Worm (Caenorhabditis elegans) whole organism, mixed stage, embryonic: ENCODE measurements around the gene C38H2.2.

Source experiments
- M03D4.4 ChIP-seq: sonication (generic microtip); optimal IDR thresholded peaks from 2 replicates; lab custom pipeline; 2017; ENCODE audit warnings: mild to moderate bottlenecking, missing genetic modification characterization, missing compliant biosample characterization
- bed-3 ChIP-seq: fragments of 200-800 bp; sonication (Bioruptor generic); optimal IDR thresholded peaks from 3 replicates; lab custom pipeline; 2018; ENCODE audit warnings: mild to moderate bottlenecking, missing genetic modification characterization, moderate library complexity, missing compliant biosample characterization
- blmp-1 ChIP-seq: fragments of 150-350 bp; optimal IDR thresholded peaks from 2 replicates; lab custom pipeline; 2014; ENCODE audit warnings: missing biosample characterization, missing genetic modification characterization
- ceh-39 ChIP-seq: fragments of 150-350 bp; optimal IDR thresholded peaks from 2 replicates; lab custom pipeline; 2014; ENCODE audit warnings: missing biosample characterization, missing genetic modification characterization
- ceh-43 ChIP-seq: fragments of 200-800 bp; sonication (Bioruptor generic); optimal IDR thresholded peaks from 2 replicates; lab custom pipeline; 2018; ENCODE audit warnings: mild to moderate bottlenecking, missing genetic modification characterization, moderate library complexity, missing compliant biosample characterization
- ces-1 ChIP-seq: fragments of 150-350 bp; optimal IDR thresholded peaks from 2 replicates; lab custom pipeline; 2014; ENCODE audit warnings: missing biosample characterization, missing genetic modification reagents, missing genetic modification characterization
- cnd-1 ChIP-seq: fragments of 200-800 bp; sonication (Bioruptor generic); optimal IDR thresholded peaks from 2 replicates; lab custom pipeline; 2018; ENCODE audit warnings: mild to moderate bottlenecking, missing genetic modification characterization, missing compliant biosample characterization
- drap-1 ChIP-seq: fragments of 200-800 bp; sonication (Bioruptor generic); optimal IDR thresholded peaks from 3 replicates; lab custom pipeline; 2018; ENCODE audit warnings: mild to moderate bottlenecking, missing genetic modification characterization, missing compliant biosample characterization
- elt-1 ChIP-seq: sonication (generic microtip); optimal IDR thresholded peaks from 2 replicates; lab custom pipeline; 2017; ENCODE audit warnings: missing genetic modification characterization, mild to moderate bottlenecking, missing compliant biosample characterization, antibody characterized with exemption, moderate library complexity, borderline replicate concordance; ENCODE audit not compliant: insufficient read depth
- elt-3 ChIP-seq: fragments of 150-350 bp; optimal IDR thresholded peaks from 2 replicates; lab custom pipeline; 2014; ENCODE audit warnings: missing biosample characterization, missing genetic modification characterization
- ham-2 ChIP-seq: fragments of 200-800 bp; sonication (Bioruptor generic); optimal IDR thresholded peaks from 2 replicates; lab custom pipeline; 2018; ENCODE audit warnings: mild to moderate bottlenecking, missing genetic modification characterization, missing compliant biosample characterization
- hlh-1 ChIP-seq: fragments of 150-350 bp; optimal IDR thresholded peaks from 2 replicates; lab custom pipeline; 2014; ENCODE audit warnings: missing biosample characterization, missing genetic modification reagents, missing genetic modification characterization
- lin-13 ChIP-seq: fragments of 150-350 bp; optimal IDR thresholded peaks from 2 replicates; lab custom pipeline; 2014; ENCODE audit warnings: missing biosample characterization, missing genetic modification characterization
- lin-32 ChIP-seq: fragments of 200-800 bp; sonication (Bioruptor generic); optimal IDR thresholded peaks from 2 replicates; lab custom pipeline; 2018; ENCODE audit warnings: mild to moderate bottlenecking, missing genetic modification characterization, missing compliant biosample characterization
- lsy-2 ChIP-seq: fragments of 150-350 bp; optimal IDR thresholded peaks from 2 replicates; lab custom pipeline; 2014; ENCODE audit warnings: missing biosample characterization, missing genetic modification characterization
- mab-5 ChIP-seq: fragments of 150-350 bp; optimal IDR thresholded peaks from 2 replicates; lab custom pipeline; 2014; ENCODE audit warnings: missing biosample characterization, missing genetic modification characterization
- mep-1 ChIP-seq: fragments of 150-350 bp; optimal IDR thresholded peaks from 2 replicates; lab custom pipeline; 2017; ENCODE audit warnings: missing biosample characterization, missing genetic modification reagents, missing genetic modification characterization, inconsistent platforms
- mls-2 ChIP-seq: sonication (generic microtip); optimal IDR thresholded peaks from 2 replicates; lab custom pipeline; 2016; ENCODE audit warnings: mild to moderate bottlenecking, missing genetic modification characterization, moderate library complexity, missing compliant biosample characterization
- nhr-12 ChIP-seq: fragments of 150-350 bp; optimal IDR thresholded peaks from 2 replicates; lab custom pipeline; 2014; ENCODE audit warnings: missing biosample characterization, missing genetic modification characterization
- nhr-2 ChIP-seq: fragments of 150-350 bp; optimal IDR thresholded peaks from 2 replicates; lab custom pipeline; 2014; ENCODE audit warnings: missing biosample characterization, missing genetic modification characterization
- nhr-237 ChIP-seq: fragments of 150-350 bp; optimal IDR thresholded peaks from 2 replicates; lab custom pipeline; 2014; ENCODE audit warnings: missing biosample characterization, missing genetic modification characterization
- nhr-28 ChIP-seq: fragments of 150-350 bp; optimal IDR thresholded peaks from 2 replicates; lab custom pipeline; 2014; ENCODE audit warnings: missing biosample characterization, missing genetic modification characterization
- pha-4 ChIP-seq: fragments of 150-350 bp; optimal IDR thresholded peaks from 2 replicates; lab custom pipeline; 2018; ENCODE audit warnings: missing biosample characterization, missing genetic modification reagents, missing genetic modification characterization
- sem-2 ChIP-seq: fragments of 200-800 bp; sonication (Bioruptor generic); optimal IDR thresholded peaks from 2 replicates; lab custom pipeline; 2018; ENCODE audit warnings: mild to moderate bottlenecking, missing genetic modification characterization, missing compliant biosample characterization
- snpc-4 ChIP-seq: fragments of 150-350 bp; optimal IDR thresholded peaks from 2 replicates; lab custom pipeline; 2014; ENCODE audit warnings: missing biosample characterization, missing genetic modification characterization
- sptf-1 ChIP-seq: sonication (generic microtip); optimal IDR thresholded peaks from 2 replicates; lab custom pipeline; 2017; ENCODE audit warnings: mild to moderate bottlenecking, missing genetic modification characterization, moderate library complexity, missing compliant biosample characterization
- tbx-8 ChIP-seq: fragments of 200-800 bp; sonication (Bioruptor generic); optimal IDR thresholded peaks from 2 replicates; lab custom pipeline; 2018; ENCODE audit warnings: mild to moderate bottlenecking, missing genetic modification characterization, moderate library complexity, missing compliant biosample characterization
- unc-120 ChIP-seq: sonication (generic microtip); optimal IDR thresholded peaks from 2 replicates; lab custom pipeline; 2017; ENCODE audit warnings: missing genetic modification characterization, missing compliant biosample characterization; ENCODE audit not compliant: poor library complexity, severe bottlenecking
- unc-39 ChIP-seq: fragments of 150-350 bp; optimal IDR thresholded peaks from 2 replicates; lab custom pipeline; 2014; ENCODE audit warnings: missing biosample characterization, missing genetic modification characterization
- unc-62 ChIP-seq: fragments of 150-350 bp; optimal IDR thresholded peaks from 2 replicates; lab custom pipeline; 2014; ENCODE audit warnings: missing biosample characterization, missing genetic modification reagents, missing genetic modification characterization
- zip-8 ChIP-seq: fragments of 150-350 bp; optimal IDR thresholded peaks from 2 replicates; lab custom pipeline; 2014; ENCODE audit warnings: missing biosample characterization, missing genetic modification characterization
- ztf-11 ChIP-seq: fragments of 150-350 bp; optimal IDR thresholded peaks from 2 replicates; lab custom pipeline; 2014; ENCODE audit warnings: missing biosample characterization, missing genetic modification characterization

The C38H2.2 gene

DNA sequence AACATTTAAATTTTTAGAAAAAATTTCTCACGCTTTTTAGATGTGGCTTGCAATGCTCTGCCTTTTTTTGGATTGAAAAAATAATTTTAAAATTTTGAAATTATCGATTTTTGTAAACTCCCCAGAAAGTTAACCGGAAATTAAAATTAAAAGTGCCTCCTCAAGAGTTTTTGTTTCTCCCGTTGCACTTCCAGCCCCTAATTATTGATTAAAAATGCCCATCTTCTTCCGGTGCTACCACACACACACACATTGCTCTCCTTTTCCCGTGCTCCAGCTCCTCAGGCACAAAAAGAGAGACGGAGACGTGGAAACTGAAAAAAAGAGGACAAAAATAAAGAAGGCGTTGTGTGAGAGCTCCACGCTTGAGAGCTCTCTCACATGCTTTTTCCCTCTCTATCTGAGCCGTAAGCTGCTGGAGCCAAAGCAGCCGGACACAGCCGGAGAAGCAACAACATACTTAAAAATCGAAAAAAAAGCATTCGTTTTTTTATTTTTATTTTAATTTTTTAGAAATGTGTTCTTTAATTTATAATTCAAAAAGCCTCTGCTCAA, 14.1 kb upstream of the C38H2.2 start:
- TF ChIP-seq sem-2 (GFP tag; lab: Kevin White, UChicago) (no peak), ces-1 (peak; percentile 31), sptf-1 (tag; lab: Kevin White, UChicago) (no peak)

DNA sequence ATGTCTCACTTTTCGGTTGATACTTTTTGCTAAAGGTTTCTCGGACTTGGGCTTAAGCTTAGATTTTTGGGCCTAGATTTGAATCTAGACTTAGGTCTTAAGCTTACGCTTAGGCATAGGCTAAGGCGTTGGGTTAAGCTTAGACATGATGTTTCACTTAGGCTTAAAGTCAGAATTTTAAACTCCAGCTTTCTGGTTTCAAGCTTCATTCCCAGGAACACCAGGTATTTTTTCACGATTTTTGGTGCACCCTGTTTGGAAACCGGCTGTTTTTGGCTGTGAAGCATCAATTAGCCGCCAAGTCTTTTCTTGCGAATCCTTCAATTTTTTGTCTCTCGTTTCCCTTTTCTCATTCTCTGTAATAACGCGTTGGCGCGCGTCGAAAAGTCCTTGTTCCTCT, 7.7 kb upstream of the C38H2.2 start:
- TF ChIP-seq drap-1 (GFP tag; lab: Kevin White, UChicago): no peak
- TF ChIP-seq nhr-12: no peak
- no peak for TF ChIP-seq tbx-8 (GFP tag; lab: Kevin White, UChicago)
- no peak for TF ChIP-seq nhr-2
- TF ChIP-seq ceh-39 (tag; lab: Kevin White, UChicago): no peak
- TF ChIP-seq mep-1 (tag; lab: Kevin White, UChicago): no peak
- TF ChIP-seq unc-120 (tag; lab: Kevin White, UChicago): no peak
- no peak for TF ChIP-seq sem-2 (GFP tag; lab: Kevin White, UChicago)
- TF ChIP-seq M03D4.4: no peak
- no peak for TF ChIP-seq unc-39 (tag; lab: Kevin White, UChicago)
- TF ChIP-seq nhr-237 (tag; lab: Kevin White, UChicago): no peak
- no peak for TF ChIP-seq pha-4 (tag; lab: Kevin White, UChicago)
- no peak for TF ChIP-seq ceh-43
- no peak for TF ChIP-seq lin-32 (GFP tag; lab: Kevin White, UChicago)
- no peak for TF ChIP-seq elt-1 (tag; lab: Kevin White, UChicago)
- TF ChIP-seq unc-62 (GFP tag; lab: Kevin White, UChicago): no peak
- TF ChIP-seq elt-3 (tag; lab: Kevin White, UChicago): no peak

DNA sequence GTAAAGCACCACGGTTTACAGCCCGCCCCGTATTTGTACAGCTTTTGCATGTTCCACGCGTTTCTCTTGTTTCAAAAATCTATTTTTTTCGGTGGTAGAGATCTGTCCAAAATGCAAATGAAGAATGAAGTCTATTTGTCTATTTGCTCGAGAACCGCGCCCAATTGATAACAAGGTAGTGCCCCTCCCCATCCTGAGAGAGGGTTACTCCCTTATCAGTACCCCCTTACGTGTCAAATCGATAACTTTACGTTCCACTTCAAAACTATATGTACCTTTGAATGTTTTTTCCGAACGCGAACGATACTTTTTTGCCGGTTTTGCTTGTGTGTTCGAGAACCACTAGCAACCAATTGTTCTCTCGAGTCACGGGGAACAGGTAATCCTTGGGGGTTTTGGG, 5.5 kb upstream of the C38H2.2 start:
- no peak for TF ChIP-seq mls-2 (tag; lab: Kevin White, UChicago)
- no peak for TF ChIP-seq ceh-39 (tag; lab: Kevin White, UChicago)
- TF ChIP-seq cnd-1 (tag; lab: Kevin White, UChicago): no peak
- no peak for TF ChIP-seq pha-4 (tag; lab: Kevin White, UChicago)
- TF ChIP-seq bed-3 (GFP tag; lab: Kevin White, UChicago): no peak
- TF ChIP-seq drap-1 (GFP tag; lab: Kevin White, UChicago): no peak
- TF ChIP-seq mab-5 (tag; lab: Kevin White, UChicago): no peak
- no peak for TF ChIP-seq blmp-1 (tag; lab: Kevin White, UChicago)
- TF ChIP-seq tbx-8 (GFP tag; lab: Kevin White, UChicago): no peak
- TF ChIP-seq unc-39 (tag; lab: Kevin White, UChicago): no peak
- no peak for TF ChIP-seq lin-32 (GFP tag; lab: Kevin White, UChicago)
- no peak for TF ChIP-seq nhr-28 (tag; lab: Kevin White, UChicago)

DNA sequence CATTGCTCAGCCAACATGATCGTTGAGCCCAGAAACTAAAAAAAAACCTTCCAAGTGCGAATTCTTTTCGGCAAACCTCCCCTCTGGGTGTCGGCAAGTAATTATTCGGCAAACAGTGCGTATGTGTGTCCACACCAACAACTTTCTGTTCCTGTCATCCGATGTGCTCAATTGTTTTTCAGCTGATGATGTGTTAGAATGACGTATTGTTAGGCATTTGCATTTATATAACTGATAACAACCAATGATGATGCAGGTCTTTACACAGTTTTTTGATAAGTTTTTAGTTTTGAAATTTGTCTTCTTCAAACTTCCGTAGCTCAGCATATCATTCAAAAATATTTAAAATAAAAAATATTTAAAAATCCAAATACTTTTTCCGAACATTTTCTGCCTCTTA, 2.7 kb upstream of the C38H2.2 start:
- TF ChIP-seq lin-32 (GFP tag; lab: Kevin White, UChicago) (no peak), lsy-2 (no peak), cnd-1 (tag; lab: Kevin White, UChicago) (no peak), elt-3 (tag; lab: Kevin White, UChicago) (no peak), pha-4 (tag; lab: Kevin White, UChicago) (no peak)

DNA sequence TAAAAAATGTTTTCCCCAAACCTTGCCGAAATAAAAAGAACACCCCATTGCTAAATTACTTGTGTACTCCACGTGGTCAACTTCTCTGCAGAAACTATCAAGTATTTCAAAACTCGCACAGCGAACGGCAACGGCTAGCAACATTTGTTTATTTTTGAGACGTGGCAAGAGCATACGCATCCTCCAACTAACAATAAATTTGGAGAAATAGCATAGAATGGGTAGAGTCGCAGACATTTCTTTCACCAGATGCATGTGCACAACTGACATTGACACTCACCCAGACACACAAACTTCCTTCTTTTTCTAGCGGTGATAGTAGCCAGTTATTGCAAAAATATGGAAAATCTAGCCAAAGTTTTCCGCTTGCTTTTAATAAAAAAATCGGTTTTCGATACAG, 1.9 kb upstream of the C38H2.2 start:
- no peak for TF ChIP-seq ceh-43
- no peak for TF ChIP-seq M03D4.4
- no peak for TF ChIP-seq zip-8 (tag; lab: Kevin White, UChicago)
- TF ChIP-seq mls-2 (tag; lab: Kevin White, UChicago): no peak
- no peak for TF ChIP-seq elt-1 (tag; lab: Kevin White, UChicago)
- TF ChIP-seq pha-4 (tag; lab: Kevin White, UChicago): no peak
- TF ChIP-seq unc-62 (GFP tag; lab: Kevin White, UChicago): no peak
- no peak for TF ChIP-seq lin-13 (tag; lab: Kevin White, UChicago)

DNA sequence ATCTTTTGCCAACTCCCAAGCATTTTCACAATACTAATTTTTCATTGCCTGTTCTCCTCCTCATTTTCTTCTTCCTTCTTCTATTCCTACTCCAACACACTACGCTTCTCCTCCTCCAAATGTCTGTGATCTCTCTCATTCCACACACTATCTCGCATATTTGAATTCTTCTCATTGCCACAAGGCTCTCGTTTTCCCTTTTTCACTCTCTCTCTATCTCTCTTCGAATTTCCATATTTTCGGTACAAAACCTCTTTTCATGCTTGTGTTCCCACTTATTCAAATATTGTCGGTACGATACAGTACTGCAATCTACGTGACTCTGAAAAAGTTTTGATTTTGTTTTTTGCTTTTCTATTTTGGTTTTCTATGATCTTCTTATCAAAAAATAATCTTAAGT, 933 bp upstream of the C38H2.2 start:
- TF ChIP-seq sptf-1 (tag; lab: Kevin White, UChicago): no peak
- TF ChIP-seq M03D4.4: no peak
- no peak for TF ChIP-seq cnd-1 (tag; lab: Kevin White, UChicago)
- TF ChIP-seq nhr-2: no peak
- no peak for TF ChIP-seq unc-62 (GFP tag; lab: Kevin White, UChicago)
- no peak for TF ChIP-seq mep-1 (tag; lab: Kevin White, UChicago)
- no peak for TF ChIP-seq elt-1 (tag; lab: Kevin White, UChicago)
- peak; percentile 57 for TF ChIP-seq ces-1
- no peak for TF ChIP-seq mls-2 (tag; lab: Kevin White, UChicago)
- no peak for TF ChIP-seq bed-3 (GFP tag; lab: Kevin White, UChicago)
- TF ChIP-seq elt-3 (tag; lab: Kevin White, UChicago): no peak
- TF ChIP-seq unc-39 (tag; lab: Kevin White, UChicago): no peak
- TF ChIP-seq nhr-12: no peak
- TF ChIP-seq sem-2 (GFP tag; lab: Kevin White, UChicago): no peak
- no peak for TF ChIP-seq tbx-8 (GFP tag; lab: Kevin White, UChicago)
- peak; percentile 8 for TF ChIP-seq unc-120 (tag; lab: Kevin White, UChicago)
- TF ChIP-seq lin-13 (tag; lab: Kevin White, UChicago): no peak
- no peak for TF ChIP-seq ztf-11 (tag; lab: Kevin White, UChicago)
- no peak for TF ChIP-seq pha-4 (tag; lab: Kevin White, UChicago)
- peak; percentile 0 for TF ChIP-seq nhr-237 (tag; lab: Kevin White, UChicago)
- no peak for TF ChIP-seq ceh-43
- TF ChIP-seq hlh-1 (tag; lab: Kevin White, UChicago): no peak
- no peak for TF ChIP-seq mab-5 (tag; lab: Kevin White, UChicago)
- no peak for TF ChIP-seq drap-1 (GFP tag; lab: Kevin White, UChicago)
- no peak for TF ChIP-seq ham-2 (GFP tag; lab: Kevin White, UChicago)
- TF ChIP-seq snpc-4 (tag; lab: Kevin White, UChicago): no peak
